Fruit fly (Drosophila melanogaster) whole organism, adult: Measurements from ENCODE around the gene CG1662.

Source experiments
- CG11617 ChIP-seq: fragments of 200-800 bp; sonication (Bioruptor generic); optimal IDR thresholded peaks from 2 replicates; lab custom pipeline; 2017; ENCODE audit warnings: mild to moderate bottlenecking, missing biosample characterization, missing genetic modification reagents, missing genetic modification characterization
- CG33017 ChIP-seq: fragments of 200-800 bp; sonication (Bioruptor generic); optimal IDR thresholded peaks from 2 replicates; lab custom pipeline; 2018; ENCODE audit warnings: missing biosample characterization, mild to moderate bottlenecking, missing genetic modification characterization, moderate library complexity
- CG5204 ChIP-seq: fragments of 200-800 bp; sonication (Bioruptor generic); optimal IDR thresholded peaks from 2 replicates; lab custom pipeline; 2016; ENCODE audit warnings: missing biosample characterization, missing genetic modification characterization
- CG7045 ChIP-seq: fragments of 200-800 bp; sonication (Bioruptor generic); optimal IDR thresholded peaks from 2 replicates; lab custom pipeline; 2017; ENCODE audit warnings: missing biosample characterization, mild to moderate bottlenecking, missing genetic modification characterization
- CG7101 ChIP-seq: fragments of 200-800 bp; sonication (Bioruptor generic); optimal IDR thresholded peaks from 2 replicates; lab custom pipeline; 2018; ENCODE audit warnings: missing biosample characterization, mild to moderate bottlenecking, missing genetic modification characterization, moderate library complexity
- Hr96 ChIP-seq: fragments of 200-800 bp; sonication (Bioruptor generic); optimal IDR thresholded peaks from 2 replicates; lab custom pipeline; 2016; ENCODE audit warnings: missing biosample characterization, missing genetic modification characterization
- cic ChIP-seq: fragments of 200-800 bp; sonication (Bioruptor generic); optimal IDR thresholded peaks from 2 replicates; lab custom pipeline; 2017; ENCODE audit warnings: missing biosample characterization, mild to moderate bottlenecking, missing genetic modification characterization, moderate library complexity
- cnc ChIP-seq, 2 experiments: fragments of >200 bp; optimal IDR thresholded peaks; 2 replicates each; lab custom pipeline; 2017
- pad ChIP-seq: fragments of 200-800 bp; sonication (Bioruptor generic); optimal IDR thresholded peaks from 3 replicates; lab custom pipeline; 2017; ENCODE audit warnings: missing biosample characterization, missing genetic modification characterization, mild to moderate bottlenecking, moderate library complexity, missing genetic modification reagents
- toe ChIP-seq: fragments of 200-800 bp; sonication (Bioruptor generic); optimal IDR thresholded peaks from 2 replicates; lab custom pipeline; 2016; ENCODE audit warnings: missing biosample characterization, missing genetic modification characterization

DNA sequence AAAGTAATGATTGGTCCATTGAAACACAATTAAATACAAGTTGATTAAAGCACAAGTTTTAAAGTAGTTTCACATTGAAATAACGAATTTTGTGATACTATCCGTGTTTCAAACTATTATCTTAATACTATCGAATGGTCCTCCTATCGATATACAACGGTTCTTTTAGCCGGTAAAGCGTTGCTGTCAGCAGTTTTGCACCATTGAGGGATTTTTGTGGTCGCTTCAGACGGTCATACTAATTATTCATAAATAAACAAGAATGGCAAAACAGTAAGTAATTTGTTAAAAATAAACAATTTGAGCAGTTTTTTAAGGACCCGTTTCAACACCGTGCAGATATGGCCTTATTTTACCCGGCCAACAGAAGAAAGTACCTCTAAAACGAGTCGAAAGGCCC lies 49.2 kb upstream of the CG1662 start, which contains the start of gene CG15747:
- TF ChIP-seq Hr96 (no peak), CG33017 (tag; lab: Kevin White, UChicago) (no peak), CG7101 (tag; lab: Kevin White, UChicago) (no peak), toe (GFP tag; lab: Kevin White, UChicago) (no peak), CG5204 (GFP tag; lab: Kevin White, UChicago) (no peak), CG7045 (GFP tag; lab: Kevin White, UChicago) (no peak), cic (GFP tag; lab: Kevin White, UChicago) (no peak), cnc (optimal IDR thresholded peaks at IDR 0.05; lab: Kevin White, UChicago) (no peak), CG11617 (GFP tag; lab: Kevin White, UChicago) (no peak), pad (GFP tag; lab: Kevin White, UChicago) (no peak)
